Fruit fly (Drosophila melanogaster): Measurements from ENCODE around the gene CG7772.

Gene CG7772

DNA sequence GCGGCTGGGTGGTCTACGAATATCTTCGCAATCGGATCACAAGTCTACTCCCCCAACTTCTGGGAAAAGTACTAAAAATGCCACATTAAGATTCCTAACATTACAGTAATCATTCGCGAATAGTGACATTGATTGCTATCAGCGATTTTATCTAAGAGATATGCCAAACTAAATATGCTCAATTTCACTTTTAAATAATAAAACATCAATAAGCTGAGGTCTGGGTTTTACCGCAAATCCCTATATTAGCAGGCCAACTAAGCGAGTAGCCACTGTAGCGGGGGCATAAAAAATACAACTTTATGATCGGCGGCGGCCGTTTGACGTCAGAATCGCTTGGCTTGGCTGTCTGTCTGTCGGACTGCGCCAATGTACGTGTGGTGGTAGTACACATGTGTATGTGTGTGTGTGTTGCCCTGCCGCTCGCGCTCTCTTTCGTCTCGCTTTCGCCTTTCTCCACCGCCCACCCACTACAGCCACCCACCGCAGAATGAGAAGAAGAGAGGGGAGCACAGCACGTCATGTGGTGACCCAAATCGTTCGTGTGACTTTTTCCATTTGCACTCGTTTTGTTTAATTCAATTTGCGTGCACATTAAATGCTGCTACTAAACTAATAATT is 26.7 kb downstream of the CG7772 start (continued):
- TF ChIP-seq danr (GFP tag; IDR thresholded peaks at IDR 0.05) (peak; percentile 91), sima (GFP tag; optimal IDR thresholded peaks at IDR 0.05) (peak; percentile 79), CG15269 (tag; optimal IDR thresholded peaks at IDR 0.05) (peak; percentile 97), abd-A (tag; optimal IDR thresholded peaks at IDR 0.05) (peak; percentile 99), CG10267 (tag; optimal IDR thresholded peaks at IDR 0.05) (peak; percentile 72), CG3838 (GFP tag; optimal IDR thresholded peaks at IDR 0.05) (peak; percentile 87), wor (GFP tag; IDR thresholded peaks at IDR 0.05) (peak; percentile 90), Hmr (GFP tag; optimal IDR thresholded peaks at IDR 0.05) (peak; percentile 96), Scr (GFP tag; IDR thresholded peaks at IDR 0.05; ENCODE audit: partially characterized antibody) (no peak), Atf-2 (GFP tag; optimal IDR thresholded peaks at IDR 0.05) (peak; percentile 92), CG7839 (tag; optimal IDR thresholded peaks at IDR 0.05) (peak; percentile 97), Neu2 (GFP tag; optimal IDR thresholded peaks at IDR 0.05; ENCODE audit: borderline replicate concordance) (no peak), CG32532 (GFP tag; IDR thresholded peaks at IDR 0.05) (peak; percentile 97), CG6683 (GFP tag; optimal IDR thresholded peaks at IDR 0.05) (peak; percentile 71), zfh2 (GFP tag; optimal IDR thresholded peaks at IDR 0.05) (peak; percentile 98), peb (GFP tag; IDR thresholded peaks at IDR 0.05) (peak; percentile 93), C15 (GFP tag; IDR thresholded peaks at IDR 0.05) (peak; percentile 90), Hr78 (GFP tag; optimal IDR thresholded peaks at IDR 0.05) (peak in 1 of 2 experiments; percentile 86), Hr3 (GFP tag; optimal IDR thresholded peaks at IDR 0.05) (peak; percentile 93), ranshi (GFP tag; IDR thresholded peaks at IDR 0.05) (peak; percentile 95), gcm (GFP tag; optimal IDR thresholded peaks at IDR 0.05) (peak; percentile 90), otp (GFP tag; IDR thresholded peaks at IDR 0.05) (peak; percentile 95), CG4404 (GFP tag; IDR thresholded peaks at IDR 0.05) (peak; percentile 90), unpg (GFP tag; optimal IDR thresholded peaks at IDR 0.05) (peak; percentile 97), CG11093 (GFP tag; IDR thresholded peaks at IDR 0.05) (peak; percentile 92), dm (GFP tag; optimal IDR thresholded peaks at IDR 0.05) (peak; percentile 90), CG10431 (GFP tag; optimal IDR thresholded peaks at IDR 0.05) (peak; percentile 87), pfk (GFP tag; optimal IDR thresholded peaks at IDR 0.05) (peak; percentile 7), HmgD (GFP tag; optimal IDR thresholded peaks at IDR 0.05) (peak; percentile 57), Fer3 (tag; optimal IDR thresholded peaks at IDR 0.05) (peak; percentile 95), slp2 (GFP tag; optimal IDR thresholded peaks at IDR 0.05) (peak; percentile 89), CG9437 (GFP tag; optimal IDR thresholded peaks at IDR 0.05) (peak; percentile 89), NC2α (GFP tag; optimal IDR thresholded peaks at IDR 0.05) (peak; percentile 88), HLH3B (GFP tag; IDR thresholded peaks at IDR 0.05) (peak; percentile 93), CG7963 (GFP tag; IDR thresholded peaks at IDR 0.05; ENCODE audit: partially characterized antibody) (no peak), chif (GFP tag; optimal IDR thresholded peaks at IDR 0.05) (peak; percentile 93), CG11560 (tag; IDR thresholded peaks at IDR 0.05) (peak; percentile 89), CG8924 (tag; optimal IDR thresholded peaks at IDR 0.05) (peak; percentile 92), kni (GFP tag; optimal IDR thresholded peaks at IDR 0.05) (peak; percentile 62), ab (GFP tag; optimal IDR thresholded peaks at IDR 0.05) (peak; percentile 92), CG31441 (GFP tag; IDR thresholded peaks at IDR 0.05) (peak; percentile 97), hth (optimal IDR thresholded peaks at IDR 0.05) (no peak), CG17912 (GFP tag; optimal IDR thresholded peaks at IDR 0.05) (peak; percentile 93), CHES-1-like (GFP tag; optimal IDR thresholded peaks at IDR 0.05) (peak; percentile 95), CG18262 (tag; optimal IDR thresholded peaks at IDR 0.05) (peak; percentile 90), Antp (GFP tag; optimal IDR thresholded peaks at IDR 0.05) (peak; percentile 96), Dbx (GFP tag; IDR thresholded peaks at IDR 0.05) (peak; percentile 94), gfzf (GFP tag; optimal IDR thresholded peaks at IDR 0.05) (no peak), Chrac-16 (GFP tag; optimal IDR thresholded peaks at IDR 0.05) (peak; percentile 96), Dad (GFP tag; optimal IDR thresholded peaks at IDR 0.05) (peak; percentile 96)

All from whole organism, embryonic.